Fruit fly (Drosophila melanogaster) whole organism, embryonic: ENCODE results near the gene CG9672.

Experiments used
- Ada2b ChIP-seq: fragments of 200-800 bp; sonication (Bioruptor generic); IDR thresholded peaks from 2 replicates; pipeline ENCODE4 v1.3.6; 2022; ENCODE audit warnings: missing biosample characterization, missing genetic modification characterization
- Antp ChIP-seq: fragments of 200-800 bp; sonication (Bioruptor generic); optimal IDR thresholded peaks from 3 replicates; lab custom pipeline; 2016; ENCODE audit warnings: missing biosample characterization, missing genetic modification characterization
- Asciz ChIP-seq: fragments of 200-800 bp; sonication (Bioruptor generic); optimal IDR thresholded peaks from 2 replicates; lab custom pipeline; 2017; ENCODE audit warnings: missing biosample characterization, mild to moderate bottlenecking, missing genetic modification characterization, missing genetic modification reagents
- Atf6 ChIP-seq: fragments of 200-800 bp; sonication (Bioruptor generic); IDR thresholded peaks from 2 replicates; pipeline ENCODE4 v1.3.6; 2022; ENCODE audit warnings: missing biosample characterization, missing genetic modification characterization
- CG12219 ChIP-seq: fragments of 200-800 bp; sonication (Bioruptor generic); optimal IDR thresholded peaks from 3 replicates; lab custom pipeline; 2018; ENCODE audit warnings: missing biosample characterization, mild to moderate bottlenecking, missing genetic modification characterization
- CG12391 ChIP-seq: fragments of 200-800 bp; sonication (Bioruptor generic); optimal IDR thresholded peaks from 3 replicates; lab custom pipeline; 2018; ENCODE audit warnings: missing biosample characterization, mild to moderate bottlenecking, missing genetic modification characterization, moderate library complexity
- CG13424 ChIP-seq: fragments of 200-800 bp; sonication (Bioruptor generic); optimal IDR thresholded peaks from 2 replicates; lab custom pipeline; 2019; ENCODE audit warnings: missing biosample characterization, mild to moderate bottlenecking, missing genetic modification characterization, moderate library complexity
- CG1602 ChIP-seq: fragments of 200-800 bp; sonication (Bioruptor generic); optimal IDR thresholded peaks from 3 replicates; lab custom pipeline; 2016; ENCODE audit warnings: missing biosample characterization, missing genetic modification characterization
- CG18262 ChIP-seq: fragments of 200-800 bp; optimal IDR thresholded peaks from 3 replicates; lab custom pipeline; 2019; ENCODE audit warnings: missing biosample characterization, mild to moderate bottlenecking, missing genetic modification characterization, moderate library complexity
- CG2120 ChIP-seq: fragments of 200-800 bp; sonication (Bioruptor generic); optimal IDR thresholded peaks from 3 replicates; lab custom pipeline; 2016; ENCODE audit warnings: missing biosample characterization, missing genetic modification characterization
- CG31441 ChIP-seq: fragments of 200-800 bp; sonication (Bioruptor generic); IDR thresholded peaks from 2 replicates; pipeline ENCODE4 v1.3.6; 2022; ENCODE audit warnings: missing biosample characterization, missing genetic modification characterization
- CG3281 ChIP-seq: fragments of 200-800 bp; sonication (Bioruptor generic); optimal IDR thresholded peaks from 3 replicates; lab custom pipeline; 2017; ENCODE audit warnings: missing biosample characterization, mild to moderate bottlenecking, missing genetic modification characterization
- CG34376 ChIP-seq: fragments of 200-800 bp; sonication (Bioruptor generic); optimal IDR thresholded peaks from 2 replicates; lab custom pipeline; 2018; ENCODE audit warnings: missing biosample characterization, mild to moderate bottlenecking, missing genetic modification characterization
- CG3995 ChIP-seq: fragments of 200-800 bp; sonication (Bioruptor generic); optimal IDR thresholded peaks from 3 replicates; lab custom pipeline; 2016; ENCODE audit warnings: missing biosample characterization, missing genetic modification characterization
- CG4328 ChIP-seq: fragments of 200-800 bp; sonication (Bioruptor generic); optimal IDR thresholded peaks from 3 replicates; lab custom pipeline; 2017; ENCODE audit warnings: missing biosample characterization, missing genetic modification reagents, missing genetic modification characterization
- CG6175 ChIP-seq: fragments of 200-800 bp; sonication (Bioruptor generic); IDR thresholded peaks from 3 replicates; pipeline ENCODE4 v1.3.6; 2022; ENCODE audit warnings: missing biosample characterization, missing genetic modification characterization
- CG6254 ChIP-seq: fragments of 200-800 bp; sonication (Bioruptor generic); optimal IDR thresholded peaks from 3 replicates; lab custom pipeline; 2017; ENCODE audit warnings: mild to moderate bottlenecking, missing biosample characterization, missing genetic modification reagents, missing genetic modification characterization
- CG6654 ChIP-seq: fragments of 200-800 bp; sonication (Bioruptor generic); optimal IDR thresholded peaks from 2 replicates; lab custom pipeline; 2017; ENCODE audit warnings: missing biosample characterization, mild to moderate bottlenecking, missing genetic modification characterization
- CG6791 ChIP-seq: fragments of 200-800 bp; sonication (Bioruptor generic); IDR thresholded peaks from 3 replicates; pipeline ENCODE4 v1.3.6; 2022; ENCODE audit warnings: missing biosample characterization, missing genetic modification characterization; ENCODE audit not compliant: partially characterized antibody
- CG7987 ChIP-seq: fragments of 200-800 bp; sonication (Bioruptor generic); optimal IDR thresholded peaks from 2 replicates; lab custom pipeline; 2018; ENCODE audit warnings: missing biosample characterization, mild to moderate bottlenecking, missing genetic modification characterization, moderate library complexity
- CG8359 ChIP-seq: fragments of 200-800 bp; sonication (Bioruptor generic); optimal IDR thresholded peaks from 2 replicates; lab custom pipeline; 2017; ENCODE audit warnings: missing biosample characterization, mild to moderate bottlenecking, missing genetic modification characterization, borderline replicate concordance
- Chrac-16 ChIP-seq: fragments of 200-800 bp; sonication (Bioruptor generic); optimal IDR thresholded peaks from 3 replicates; lab custom pipeline; 2016; ENCODE audit warnings: missing biosample characterization, missing genetic modification characterization
- E2f1 ChIP-seq: fragments of 200-800 bp; sonication (Bioruptor generic); IDR thresholded peaks from 2 replicates; pipeline ENCODE4 v1.3.6; 2022; ENCODE audit warnings: missing biosample characterization, missing genetic modification characterization
- Ets97D ChIP-seq: fragments of 200-800 bp; sonication (Bioruptor generic); optimal IDR thresholded peaks from 3 replicates; lab custom pipeline; 2016; ENCODE audit warnings: missing biosample characterization, missing genetic modification characterization
- Fer1 ChIP-seq: fragments of 200-800 bp; sonication (Bioruptor generic); optimal IDR thresholded peaks from 2 replicates; lab custom pipeline; 2017; ENCODE audit warnings: missing biosample characterization, mild to moderate bottlenecking, missing genetic modification characterization
- HLH4C ChIP-seq: fragments of 200-800 bp; sonication (Bioruptor generic); IDR thresholded peaks from 3 replicates; pipeline ENCODE4 v1.3.6; 2022; ENCODE audit warnings: missing biosample characterization, missing genetic modification characterization; ENCODE audit not compliant: partially characterized antibody
- Nf-YB ChIP-seq: fragments of 200-800 bp; sonication (Bioruptor generic); optimal IDR thresholded peaks from 3 replicates; lab custom pipeline; 2019; ENCODE audit warnings: missing biosample characterization, mild to moderate bottlenecking, missing genetic modification characterization, moderate library complexity
- Oli ChIP-seq: fragments of 200-800 bp; sonication (Bioruptor generic); optimal IDR thresholded peaks from 2 replicates; lab custom pipeline; 2018; ENCODE audit warnings: missing biosample characterization, mild to moderate bottlenecking, missing genetic modification characterization, moderate library complexity
- Trl ChIP-seq, 3 experiments: fragments of >200 bp in 2 of 3; fragments of 200-800 bp in 1 of 3; sonication (Bioruptor generic) in 1 of 3; optimal IDR thresholded peaks; 2 replicates in 1 of 3; 3 replicates in 2 of 3; lab custom pipeline; 2016 to 2017; ENCODE audit warnings: missing biosample characterization in 1 of 3, missing genetic modification characterization in 1 of 3
- bbx ChIP-seq: fragments of 200-800 bp; sonication (Bioruptor generic); IDR thresholded peaks from 2 replicates; pipeline ENCODE4 v1.3.6; 2022; ENCODE audit warnings: missing biosample characterization, missing genetic modification characterization; ENCODE audit not compliant: partially characterized antibody
- ci ChIP-seq: fragments of 200-800 bp; sonication (Bioruptor generic); IDR thresholded peaks from 3 replicates; pipeline ENCODE4 v1.3.6; 2022; ENCODE audit warnings: missing biosample characterization, missing genetic modification characterization
- dmrt99B ChIP-seq: fragments of 200-800 bp; sonication (Bioruptor generic); optimal IDR thresholded peaks from 2 replicates; lab custom pipeline; 2018; ENCODE audit warnings: missing biosample characterization, mild to moderate bottlenecking, missing genetic modification characterization, moderate library complexity
- dysf ChIP-seq: fragments of 200-800 bp; sonication (Bioruptor generic); IDR thresholded peaks from 3 replicates; pipeline ENCODE4 v1.3.6; 2022; ENCODE audit warnings: missing biosample characterization, missing genetic modification characterization
- fd96Cb ChIP-seq: fragments of 200-800 bp; sonication (Bioruptor generic); optimal IDR thresholded peaks from 2 replicates; lab custom pipeline; 2018; ENCODE audit warnings: missing biosample characterization, mild to moderate bottlenecking, missing genetic modification characterization, moderate library complexity
- gcm2 ChIP-seq: fragments of 200-800 bp; sonication (Bioruptor generic); optimal IDR thresholded peaks from 2 replicates; lab custom pipeline; 2016; ENCODE audit warnings: missing biosample characterization, missing genetic modification characterization
- gem ChIP-seq: fragments of 200-800 bp; sonication (Bioruptor generic); optimal IDR thresholded peaks from 2 replicates; lab custom pipeline; 2019; ENCODE audit warnings: missing biosample characterization, mild to moderate bottlenecking, missing genetic modification characterization, moderate library complexity
- gfzf ChIP-seq: fragments of 200-800 bp; sonication (Bioruptor generic); optimal IDR thresholded peaks from 2 replicates; lab custom pipeline; 2016; ENCODE audit warnings: missing biosample characterization, mild to moderate bottlenecking, missing genetic modification characterization, moderate library complexity
- grau ChIP-seq: fragments of 200-800 bp; optimal IDR thresholded peaks from 3 replicates; lab custom pipeline; 2019; ENCODE audit warnings: missing biosample characterization, mild to moderate bottlenecking, missing genetic modification characterization, moderate library complexity
- grn ChIP-seq: fragments of 200-800 bp; sonication (Bioruptor generic); optimal IDR thresholded peaks from 3 replicates; lab custom pipeline; 2017; ENCODE audit warnings: missing biosample characterization, missing genetic modification characterization
- hb ChIP-seq: fragments of 200-800 bp; sonication (Bioruptor generic); IDR thresholded peaks from 3 replicates; pipeline ENCODE4 v1.3.6; 2022; ENCODE audit warnings: missing biosample characterization, missing genetic modification characterization; ENCODE audit not compliant: partially characterized antibody
- jumu ChIP-seq: fragments of 200-800 bp; sonication (Bioruptor generic); optimal IDR thresholded peaks from 3 replicates; lab custom pipeline; 2016; ENCODE audit warnings: missing biosample characterization, missing genetic modification characterization
- lab ChIP-seq: fragments of 200-800 bp; sonication (Bioruptor generic); optimal IDR thresholded peaks from 3 replicates; lab custom pipeline; 2017; ENCODE audit warnings: missing biosample characterization, missing genetic modification characterization, mild to moderate bottlenecking, moderate library complexity, missing genetic modification reagents
- phol ChIP-seq: fragments of 200-800 bp; sonication (Bioruptor generic); optimal IDR thresholded peaks from 3 replicates; lab custom pipeline; 2018; ENCODE audit warnings: missing biosample characterization, mild to moderate bottlenecking, missing genetic modification characterization, moderate library complexity
- rib ChIP-seq: fragments of 200-800 bp; sonication (Bioruptor generic); IDR thresholded peaks from 2 replicates; pipeline ENCODE4 v1.3.6; 2022; ENCODE audit warnings: missing biosample characterization, missing genetic modification characterization
- row ChIP-seq: fragments of 200-800 bp; sonication (Bioruptor generic); IDR thresholded peaks from 3 replicates; pipeline ENCODE4 v1.3.6; 2022; ENCODE audit warnings: missing biosample characterization, missing genetic modification characterization
- ssp ChIP-seq: fragments of 200-800 bp; sonication (Bioruptor generic); IDR thresholded peaks from 2 replicates; pipeline ENCODE4 v1.3.6; 2022; ENCODE audit warnings: missing biosample characterization, missing genetic modification characterization
- tx ChIP-seq: fragments of 200-800 bp; sonication (Bioruptor generic); optimal IDR thresholded peaks from 2 replicates; lab custom pipeline; 2016; ENCODE audit warnings: missing biosample characterization, missing genetic modification characterization
- z ChIP-seq: fragments of 200-800 bp; sonication (Bioruptor generic); IDR thresholded peaks from 3 replicates; pipeline ENCODE4 v1.3.6; 2022; ENCODE audit warnings: missing biosample characterization, missing genetic modification characterization

CG9672 gene

DNA sequence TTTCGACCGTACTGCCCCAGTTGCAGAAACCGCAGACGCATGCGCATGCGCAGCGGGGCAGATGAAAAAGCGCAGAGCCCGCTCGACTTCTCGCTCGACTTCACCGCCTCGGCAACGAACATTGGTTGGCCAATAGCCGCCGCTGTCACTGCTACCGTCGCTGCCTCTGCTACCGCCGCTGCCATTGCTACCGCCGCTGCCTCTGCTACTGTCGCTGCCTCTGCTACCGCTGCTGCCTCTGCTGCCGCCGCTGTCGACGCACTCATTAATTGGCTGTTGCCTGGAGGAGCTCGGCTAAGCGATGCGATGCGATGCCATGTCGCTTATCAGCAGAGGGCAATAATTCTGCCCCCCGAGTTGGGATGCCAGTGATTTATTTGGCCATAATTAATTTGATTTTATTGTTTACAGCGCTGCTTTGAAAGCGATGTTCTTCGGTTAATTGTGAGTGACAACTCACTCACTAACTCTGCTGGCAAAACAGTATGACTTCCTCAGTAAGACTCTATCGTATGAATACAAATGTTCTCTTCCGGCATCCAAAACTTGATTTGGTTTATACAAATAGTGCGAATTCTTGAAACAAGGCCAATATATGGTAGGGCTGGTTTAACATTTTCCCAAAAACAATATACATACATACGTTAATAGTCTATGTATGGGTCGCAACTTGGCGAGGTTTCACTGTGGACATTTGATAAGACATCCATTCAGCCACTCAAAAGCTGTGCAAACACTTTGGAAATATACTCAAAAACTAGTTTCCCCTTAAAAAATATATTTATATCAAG, 35.8 kb downstream of the CG9672 start (continued):
- TF ChIP-seq CG13424, result peak; percentile 26
- TF ChIP-seq Nf-YB (GFP tag; lab: Kevin White, UChicago), result no peak
- TF ChIP-seq Asciz (GFP tag; lab: Kevin White, UChicago), result no peak
- TF ChIP-seq Ada2b, result 0 out of 2 replicates have a peak, but pooled peaks have one; percentile 25
- no peak for TF ChIP-seq CG6791
- peak; percentile 20 for TF ChIP-seq CG12391 (tag; lab: Kevin White, UChicago)
- peak; percentile 33 for TF ChIP-seq Oli (tag; lab: Kevin White, UChicago)
- no peak for TF ChIP-seq Chrac-16 (GFP tag; lab: Kevin White, UChicago)
- TF ChIP-seq HLH4C, result no peak
- TF ChIP-seq Trl (optimal IDR thresholded peaks at IDR 0.05; lab: Kevin White, UChicago), result no peak
- TF ChIP-seq Trl (GFP tag; optimal IDR thresholded peaks at IDR 0.05; lab: Kevin White, UChicago), result no peak
- TF ChIP-seq CG6654 (GFP tag; lab: Kevin White, UChicago), result no peak
- no peak for TF ChIP-seq ci (GFP tag; lab: Robert Waterston, UW)
- no peak for TF ChIP-seq E2f1 (GFP tag; lab: Robert Waterston, UW)
- peak; percentile 38 for TF ChIP-seq lab
- no peak for TF ChIP-seq CG7987 (GFP tag; lab: Kevin White, UChicago)
- 0 out of 3 replicates have a peak, but pooled peaks have one; percentile 17 for TF ChIP-seq CG6175
- no peak for TF ChIP-seq gfzf (GFP tag; lab: Kevin White, UChicago)
- no peak for TF ChIP-seq ssp (GFP tag; lab: Robert Waterston, UW)
- no peak for TF ChIP-seq rib
- TF ChIP-seq CG3281 (GFP tag; lab: Kevin White, UChicago), result peak; percentile 45
- no peak for TF ChIP-seq jumu (GFP tag; lab: Kevin White, UChicago)
- TF ChIP-seq bbx (GFP tag; lab: Robert Waterston, UW), result 0 out of 2 replicates have a peak, but pooled peaks have one; percentile 40
- no peak for TF ChIP-seq CG3995
- TF ChIP-seq Antp (GFP tag; lab: Kevin White, UChicago), result peak; percentile 5
- peak; percentile 65 for TF ChIP-seq gem (tag; lab: Kevin White, UChicago)
- TF ChIP-seq CG31441 (GFP tag; lab: Robert Waterston, UW), result peak; percentile 18; the same call in 1 of the 2 replicates
- TF ChIP-seq CG4328 (GFP tag; lab: Kevin White, UChicago), result no peak
- no peak for TF ChIP-seq CG6254 (GFP tag; lab: Kevin White, UChicago)
- peak; percentile 23; the same call in 1 of the 2 replicates for TF ChIP-seq Atf6 (GFP tag; lab: Robert Waterston, UW)
- TF ChIP-seq Ets97D (GFP tag; lab: Kevin White, UChicago), result no peak
- TF ChIP-seq CG8359 (GFP tag; lab: Kevin White, UChicago), result no peak
- no peak for TF ChIP-seq tx (GFP tag; lab: Kevin White, UChicago)
- TF ChIP-seq CG34376 (GFP tag; lab: Kevin White, UChicago), result no peak
- TF ChIP-seq z (GFP tag; lab: Robert Waterston, UW), result peak; percentile 48; the same call in 1 of the 3 replicates
- no peak for TF ChIP-seq gcm2 (GFP tag; lab: Kevin White, UChicago)
- peak; percentile 30 for TF ChIP-seq dmrt99B (tag; lab: Kevin White, UChicago)
- peak; percentile 89 for TF ChIP-seq grau (tag; lab: Kevin White, UChicago)
- TF ChIP-seq row (GFP tag; lab: Robert Waterston, UW), result peak; percentile 66
- TF ChIP-seq grn (GFP tag; lab: Kevin White, UChicago), result no peak
- peak; percentile 1 for TF ChIP-seq phol (tag; lab: Kevin White, UChicago)
- TF ChIP-seq dysf (GFP tag; lab: Robert Waterston, UW), result 0 out of 3 replicates have a peak, but pooled peaks have one; percentile 36
- no peak for TF ChIP-seq fd96Cb
- peak; percentile 72 for TF ChIP-seq CG2120
- TF ChIP-seq CG1602, result no peak
- peak; percentile 27 for TF ChIP-seq Fer1
- no peak for TF ChIP-seq hb
- TF ChIP-seq CG12219 (GFP tag; lab: Kevin White, UChicago), result peak; percentile 22
- peak; percentile 4 for TF ChIP-seq CG18262 (tag; lab: Kevin White, UChicago)
